Fruit fly (Drosophila melanogaster): ENCODE measurements around the gene Orct.

Orct gene

DNA sequence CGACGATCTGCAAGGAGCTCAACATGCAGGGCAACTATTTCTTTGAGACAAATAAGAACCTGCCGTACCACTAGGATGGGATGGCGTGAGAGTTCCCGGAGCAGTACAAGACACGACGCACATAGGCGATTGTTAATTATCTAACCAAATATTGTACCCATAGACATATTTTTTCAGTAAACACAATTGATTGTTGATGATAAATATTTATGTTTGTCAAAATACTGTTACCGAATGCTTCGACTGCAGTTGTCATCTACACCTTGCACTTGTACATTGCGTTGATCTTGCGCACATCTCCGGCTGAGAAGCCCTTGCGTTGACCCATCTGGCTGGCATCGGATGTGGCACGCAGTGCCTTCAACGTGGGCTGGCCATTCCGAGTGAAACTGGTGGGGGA lies 17.1 kb downstream of the Orct start (continued):
- no peak for TF ChIP-seq CG30020 (tag; optimal IDR thresholded peaks at IDR 0.05)
- peak; percentile 47 for TF ChIP-seq CG12071 (GFP tag; optimal IDR thresholded peaks at IDR 0.05)
- no peak for TF ChIP-seq cad (GFP tag; optimal IDR thresholded peaks at IDR 0.05)
- TF ChIP-seq fd96Cb (tag; optimal IDR thresholded peaks at IDR 0.05), result peak; percentile 25
- TF ChIP-seq CG11456 (GFP tag; IDR thresholded peaks at IDR 0.05), result 0 out of 3 replicates have a peak, but pooled peaks have one; percentile 18
- TF ChIP-seq bigmax (GFP tag; optimal IDR thresholded peaks at IDR 0.05), result no peak
- no peak for TF ChIP-seq CG12391 (tag; optimal IDR thresholded peaks at IDR 0.05)
- no peak for TF ChIP-seq Atf6 (GFP tag; IDR thresholded peaks at IDR 0.05)
- no peak for TF ChIP-seq vfl (GFP tag; optimal IDR thresholded peaks at IDR 0.05)
- no peak for TF ChIP-seq esg (GFP tag; conservative IDR thresholded peaks at IDR 0.05)
- TF ChIP-seq CG9876 (GFP tag; optimal IDR thresholded peaks at IDR 0.05), result no peak
- TF ChIP-seq gsb-n (tag; optimal IDR thresholded peaks at IDR 0.05), result peak; percentile 48
- TF ChIP-seq CG13424 (tag; optimal IDR thresholded peaks at IDR 0.05), result peak; percentile 28
- TF ChIP-seq Dref (GFP tag; IDR thresholded peaks at IDR 0.05), result no peak
- TF ChIP-seq vvl (GFP tag; IDR thresholded peaks at IDR 0.05), result no peak
- no peak for TF ChIP-seq D (optimal IDR thresholded peaks at IDR 0.05)
- TF ChIP-seq D (GFP tag; optimal IDR thresholded peaks at IDR 0.05), result peak; percentile 46
- TF ChIP-seq CG13624 (GFP tag; optimal IDR thresholded peaks at IDR 0.05), result no peak
- no peak for TF ChIP-seq CG42726 (GFP tag; IDR thresholded peaks at IDR 0.05; ENCODE audit: partially characterized antibody)
- no peak for TF ChIP-seq CG11247 (GFP tag; IDR thresholded peaks at IDR 0.05)
- no peak for TF ChIP-seq zfh1 (GFP tag; IDR thresholded peaks at IDR 0.05)
- peak; percentile 14 for TF ChIP-seq CG8388 (GFP tag; optimal IDR thresholded peaks at IDR 0.05)
- TF ChIP-seq dmrt11E (tag; optimal IDR thresholded peaks at IDR 0.05), result peak; percentile 66
- TF ChIP-seq ac (GFP tag; optimal IDR thresholded peaks at IDR 0.05), result peak; percentile 18
- TF ChIP-seq CG14965 (GFP tag; optimal IDR thresholded peaks at IDR 0.05; ENCODE audit: borderline replicate concordance), result no peak
- no peak for TF ChIP-seq CG2116 (GFP tag; optimal IDR thresholded peaks at IDR 0.05)
- TF ChIP-seq bab2 (GFP tag; optimal IDR thresholded peaks at IDR 0.05), result no peak
- no peak for TF ChIP-seq CG43689 (GFP tag; IDR thresholded peaks at IDR 0.05)
- peak; percentile 37 for TF ChIP-seq odd (GFP tag; optimal IDR thresholded peaks at IDR 0.05)
- no peak for TF ChIP-seq tgo (GFP tag; IDR thresholded peaks at IDR 0.05)
- no peak for TF ChIP-seq Meics (GFP tag; optimal IDR thresholded peaks at IDR 0.05)
- TF ChIP-seq gsb (GFP tag; IDR thresholded peaks at IDR 0.05), result no peak
- TF ChIP-seq CG7786 (GFP tag; optimal IDR thresholded peaks at IDR 0.05), result no peak
- TF ChIP-seq gem (tag; optimal IDR thresholded peaks at IDR 0.05), result peak; percentile 38
- no peak for TF ChIP-seq YL-1 (GFP tag; optimal IDR thresholded peaks at IDR 0.05)
- TF ChIP-seq Oli (tag; optimal IDR thresholded peaks at IDR 0.05), result no peak
- TF ChIP-seq CG4360 (GFP tag; IDR thresholded peaks at IDR 0.05), result no peak
- TF ChIP-seq tin (GFP tag; optimal IDR thresholded peaks at IDR 0.05), result no peak
- TF ChIP-seq BtbVII (GFP tag; optimal IDR thresholded peaks at IDR 0.05), result no peak
- TF ChIP-seq CG12155 (GFP tag; optimal IDR thresholded peaks at IDR 0.05), result no peak
- no peak for TF ChIP-seq psq (GFP tag; optimal IDR thresholded peaks at IDR 0.05)
- peak; percentile 33 for TF ChIP-seq salm (tag; optimal IDR thresholded peaks at IDR 0.05)
- no peak for TF ChIP-seq CG10654 (GFP tag; optimal IDR thresholded peaks at IDR 0.05)
- no peak for TF ChIP-seq Xbp1 (GFP tag; optimal IDR thresholded peaks at IDR 0.05)
- TF ChIP-seq Dfd (GFP tag; optimal IDR thresholded peaks at IDR 0.05), result no peak
- no peak for TF ChIP-seq CG30431 (GFP tag; optimal IDR thresholded peaks at IDR 0.05)
- no peak for TF ChIP-seq tap (tag; optimal IDR thresholded peaks at IDR 0.05)
- no peak for TF ChIP-seq Sry-δ (GFP tag; optimal IDR thresholded peaks at IDR 0.05)
- TF ChIP-seq CG18262 (tag; optimal IDR thresholded peaks at IDR 0.05), result peak; percentile 50
- TF ChIP-seq CG1233 (GFP tag; optimal IDR thresholded peaks at IDR 0.05), result peak; percentile 46
- TF ChIP-seq CG2875 (GFP tag; optimal IDR thresholded peaks at IDR 0.05), result peak; percentile 62
- TF ChIP-seq bbx (GFP tag; IDR thresholded peaks at IDR 0.05; ENCODE audit: partially characterized antibody), result no peak
